Worm (Caenorhabditis elegans) whole organism, dauer: ENCODE data around the gene spe-18.

Source experiments
- unc-62 ChIP-seq: sonication (generic microtip); optimal IDR thresholded peaks from 2 replicates; lab custom pipeline; 2017; ENCODE audit warnings: missing biosample characterization, missing genetic modification reagents, missing genetic modification characterization

spe-18 gene

DNA sequence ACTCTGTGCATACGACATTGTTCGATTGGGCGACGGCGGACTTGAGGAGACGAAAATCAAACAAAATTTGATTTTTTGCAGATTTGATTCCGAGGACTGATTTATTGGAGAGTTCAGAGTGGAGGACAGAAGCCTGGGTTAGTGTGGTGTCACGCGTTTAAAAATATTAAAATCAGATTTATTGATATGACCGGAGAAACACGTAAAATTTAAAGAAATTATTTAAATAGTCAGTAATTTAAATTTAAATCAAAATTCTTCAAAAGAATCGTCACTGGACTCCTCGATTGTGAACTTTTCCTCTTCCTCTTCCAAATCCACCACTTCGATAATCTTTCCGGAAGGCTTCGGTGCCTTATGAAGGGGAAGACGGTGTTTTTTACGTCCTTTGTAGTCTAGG, at the start of gene spe-18:
TSS of gene spe-18 (minus strand) at position 101 of the 400 bp plus-strand sequence.
- no peak for TF ChIP-seq unc-62 (GFP tag; lab: Kevin White, UChicago)

DNA sequence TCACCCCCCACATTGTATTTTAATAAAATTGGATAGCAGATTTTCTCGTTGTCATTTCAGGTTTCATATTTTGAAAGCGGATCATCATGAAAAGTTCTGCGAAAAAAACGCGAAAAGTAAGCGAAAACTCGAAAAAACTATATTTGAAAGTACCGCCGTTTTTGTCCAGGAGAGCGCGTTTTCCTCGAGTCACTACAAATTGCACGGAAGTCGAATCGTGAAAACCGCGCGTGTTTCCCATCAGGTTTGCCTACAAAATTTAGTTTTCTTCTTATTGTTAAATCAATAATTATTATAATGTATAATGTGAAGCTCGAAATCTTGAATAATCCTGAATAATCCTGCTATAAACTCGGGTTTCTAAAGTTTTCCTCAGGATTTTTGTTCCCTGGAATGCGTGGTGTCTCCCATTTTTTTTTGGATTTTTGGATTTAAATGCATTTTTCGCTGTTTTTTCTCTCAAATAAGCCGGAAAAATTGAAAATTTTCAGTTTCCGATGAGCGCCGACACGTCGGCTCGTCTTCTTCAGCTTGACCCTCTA, 46.5 kb upstream of the spe-18 start, which contains the start of gene btf-1:
TSS of gene btf-1 (plus strand) at position 492 of the 542 bp plus-strand sequence.
- no peak for TF ChIP-seq unc-62 (GFP tag; lab: Kevin White, UChicago)

DNA sequence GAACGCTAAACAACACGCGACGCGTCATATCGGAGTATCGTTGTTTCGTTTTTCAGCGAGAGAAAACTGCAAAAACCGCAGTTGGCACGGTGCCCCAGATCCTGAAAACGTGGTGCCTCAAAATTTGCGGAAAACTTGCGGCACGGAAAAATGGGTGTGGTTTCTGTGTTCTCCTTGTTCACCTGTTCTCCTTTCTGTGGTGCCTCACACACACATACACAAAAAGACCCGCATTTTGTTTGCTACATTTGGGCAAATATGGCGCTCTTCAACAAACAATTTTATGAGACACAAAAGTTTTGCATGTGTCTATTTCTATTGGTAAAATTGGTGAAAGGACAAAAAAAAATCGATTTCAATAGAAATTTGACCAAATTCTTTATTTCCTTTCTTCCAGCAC, 45.6 kb upstream of the spe-18 start:
- no peak for TF ChIP-seq unc-62 (GFP tag; lab: Kevin White, UChicago)

DNA sequence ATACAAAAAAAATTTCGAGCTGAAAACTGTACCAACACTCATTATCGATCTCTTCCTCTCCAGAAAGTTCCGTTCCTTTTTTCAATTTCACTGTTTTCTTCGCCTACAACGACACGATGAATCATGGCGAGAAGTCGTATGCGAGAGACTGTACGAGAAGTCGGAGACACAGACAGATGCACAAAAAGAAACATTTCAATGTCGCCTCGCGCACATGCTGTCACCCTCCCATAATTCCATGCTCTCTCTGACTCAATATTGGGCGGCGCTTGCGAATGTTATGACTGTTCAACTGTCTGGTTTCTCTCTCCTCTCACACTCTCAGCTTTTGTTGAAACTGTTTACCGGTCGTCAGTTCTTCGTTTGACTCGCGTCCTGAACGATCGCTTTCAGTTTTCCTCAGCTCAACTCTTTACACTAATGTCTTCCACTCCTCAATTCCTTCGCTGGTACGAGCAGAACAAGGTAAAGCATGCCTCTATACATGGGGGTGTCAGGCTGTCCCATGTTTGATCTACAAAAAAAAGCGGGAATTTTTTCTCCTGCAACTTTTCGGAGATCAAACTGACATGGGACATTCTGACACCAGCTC, 43.6 kb upstream of the spe-18 start:
- no peak for TF ChIP-seq unc-62 (GFP tag; lab: Kevin White, UChicago)

DNA sequence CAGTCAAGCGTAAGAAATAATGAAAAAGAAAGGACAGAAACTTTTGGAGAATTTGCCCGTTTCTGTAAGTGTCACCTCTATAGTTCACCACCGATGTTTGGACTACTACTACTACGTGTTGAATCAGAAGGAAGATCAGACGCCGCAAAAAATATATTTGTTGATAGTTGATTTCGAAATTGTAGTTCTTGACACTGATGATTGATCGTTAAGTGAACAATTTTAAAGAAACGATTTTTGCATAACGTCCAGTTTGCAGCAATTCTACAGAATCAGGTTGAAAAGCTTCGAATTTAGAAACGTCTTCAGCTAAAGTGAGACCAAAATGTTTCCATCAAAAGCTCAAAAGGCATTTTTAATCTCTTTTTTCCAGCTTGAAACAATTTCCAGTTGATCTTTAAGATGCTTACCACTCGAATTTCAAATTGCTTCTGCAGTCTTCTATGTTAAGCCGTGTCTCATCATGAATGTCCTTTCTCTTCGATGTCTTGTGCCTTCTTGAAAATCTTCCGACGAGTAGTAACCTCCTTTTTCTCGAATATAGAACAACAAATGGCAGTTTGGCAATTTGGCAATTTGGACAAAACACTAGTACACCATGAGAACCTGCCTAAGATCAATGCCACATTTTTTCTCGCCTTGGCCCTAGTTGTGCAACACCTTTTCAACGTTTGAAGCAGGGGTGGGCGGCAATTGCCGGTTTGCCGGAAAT, 42.7 kb upstream of the spe-18 start:
- no peak for TF ChIP-seq unc-62 (GFP tag; lab: Kevin White, UChicago)

DNA sequence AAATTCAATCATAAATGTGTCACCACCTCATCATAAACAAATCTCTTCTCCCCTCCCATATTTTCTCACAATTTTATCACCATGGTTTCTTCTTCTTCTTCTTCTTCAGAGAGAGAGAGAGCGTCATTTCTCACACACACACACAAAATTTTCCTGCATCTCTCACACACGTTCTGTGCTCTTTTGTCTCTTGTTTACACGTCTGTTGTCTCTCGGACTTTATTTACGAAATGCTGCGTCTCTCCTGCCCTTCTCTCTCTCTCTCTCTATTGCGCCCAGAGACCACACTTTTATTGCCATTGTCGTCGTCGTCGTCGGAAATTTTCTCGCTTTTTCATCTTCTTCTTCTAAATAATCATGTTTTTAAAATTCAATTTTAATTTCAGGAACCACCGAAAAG, 42.0 kb upstream of the spe-18 start, which contains the start of gene lec-1:
TSS of gene lec-1 (plus strand) at position 387 of the 400 bp plus-strand sequence.
- no peak for TF ChIP-seq unc-62 (GFP tag; lab: Kevin White, UChicago)

DNA sequence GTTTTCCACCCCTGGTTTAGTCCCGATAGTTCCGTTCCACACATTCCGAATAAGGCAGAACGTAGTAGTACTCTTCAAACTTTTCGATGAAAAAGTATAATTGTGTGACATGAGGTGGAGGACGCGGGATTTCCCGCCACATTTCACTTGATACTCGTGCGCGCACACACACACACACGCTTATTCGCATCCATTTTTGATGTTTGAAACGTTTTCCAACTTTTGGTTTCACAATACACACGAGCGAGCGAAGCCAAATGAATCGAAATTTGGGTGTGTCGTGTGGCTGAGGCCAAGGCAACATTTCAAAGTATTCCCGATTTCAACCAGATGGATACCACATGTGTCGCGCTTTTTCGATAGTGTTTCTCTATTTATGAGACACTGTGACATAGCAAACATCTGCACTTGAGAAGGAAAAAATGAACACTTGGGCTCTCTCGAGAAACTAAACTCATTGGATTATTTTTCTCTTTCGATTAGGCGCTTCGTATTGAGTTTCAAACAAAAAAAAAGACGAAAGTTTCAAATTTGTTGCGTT, 40.4 kb upstream of the spe-18 start:
- no peak for TF ChIP-seq unc-62 (GFP tag; lab: Kevin White, UChicago)

DNA sequence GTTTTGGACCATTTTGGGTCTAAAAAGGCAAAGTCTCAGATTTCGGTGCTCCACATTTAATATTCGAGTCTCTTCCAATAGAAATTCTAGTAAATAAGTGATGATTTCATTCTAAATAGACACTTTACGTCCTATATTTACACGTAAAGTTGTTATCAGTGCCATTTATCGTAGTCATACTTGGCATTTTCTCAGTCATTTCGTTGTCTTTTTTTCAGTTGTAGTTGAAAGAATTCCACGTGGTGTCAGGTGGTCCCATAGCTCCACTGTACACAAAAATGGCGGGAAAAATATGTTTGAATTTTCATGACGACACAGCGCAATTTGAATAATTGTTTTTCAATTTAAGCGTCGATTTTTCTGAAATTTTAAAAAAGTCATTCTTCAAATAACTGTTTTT, 37.2 kb upstream of the spe-18 start:
- TF ChIP-seq unc-62 (GFP tag; lab: Kevin White, UChicago): no peak

DNA sequence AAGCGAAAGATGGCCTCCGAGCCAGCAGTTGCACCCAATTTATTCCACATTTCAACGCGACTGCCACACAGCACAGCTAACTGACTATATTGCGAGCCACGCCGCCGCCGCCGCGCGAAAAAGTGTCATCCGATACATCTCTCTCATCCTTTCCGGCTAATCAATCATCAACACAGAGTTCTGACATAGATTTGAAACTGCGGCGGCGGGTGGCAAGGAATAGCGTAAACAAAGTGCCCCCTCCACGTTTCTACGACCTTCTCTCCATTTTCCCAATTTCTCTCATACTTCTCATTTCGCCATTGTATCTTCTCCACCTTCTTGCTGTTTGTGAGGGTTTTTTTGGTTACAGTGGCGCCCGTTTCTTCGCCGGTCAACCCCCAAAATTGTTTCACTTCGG, 36.2 kb upstream of the spe-18 start:
- TF ChIP-seq unc-62 (GFP tag; lab: Kevin White, UChicago): no peak

DNA sequence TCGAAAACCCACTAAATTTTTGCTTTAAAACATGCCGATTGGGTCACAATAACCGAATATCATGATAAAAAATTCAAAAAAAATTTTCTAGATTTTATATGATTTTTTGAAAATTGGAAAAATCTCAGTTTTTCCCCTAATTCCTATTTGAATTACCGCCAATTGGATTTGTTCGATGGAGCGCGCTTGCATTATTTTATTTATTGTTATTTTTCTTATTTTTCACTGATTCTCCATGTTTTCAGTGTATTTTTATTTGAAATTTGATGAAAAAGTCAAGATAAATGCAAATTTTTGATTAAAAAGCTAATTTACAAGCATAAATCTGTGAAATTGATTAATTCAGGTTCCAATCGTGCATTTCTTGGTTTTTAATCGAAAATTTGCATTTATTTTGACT, 34.9 kb upstream of the spe-18 start:
- TF ChIP-seq unc-62 (GFP tag; lab: Kevin White, UChicago): no peak

DNA sequence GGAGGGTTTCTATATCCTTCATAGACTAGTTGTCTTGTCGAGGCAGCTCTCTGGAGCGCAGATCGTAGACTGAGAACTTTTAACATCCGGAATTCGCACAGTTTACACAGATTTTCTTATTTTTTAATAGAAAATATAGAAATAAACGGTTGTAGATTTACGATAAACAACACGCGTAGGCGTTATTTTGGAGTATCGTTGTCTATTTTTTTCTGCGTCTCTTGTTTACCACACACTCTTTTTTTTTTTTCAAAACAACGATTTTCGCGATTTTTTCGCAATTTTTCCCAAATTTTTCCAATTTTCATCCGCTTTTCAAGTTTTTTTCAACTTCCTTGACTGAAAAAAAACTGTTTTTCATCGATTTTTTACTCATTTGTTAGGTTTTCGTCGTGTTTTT, 34.0 kb upstream of the spe-18 start, which contains the start of gene mecr-1:
TSS of gene mecr-1 (minus strand) at position 127 of the 400 bp plus-strand sequence.
- no peak for TF ChIP-seq unc-62 (GFP tag; lab: Kevin White, UChicago)

DNA sequence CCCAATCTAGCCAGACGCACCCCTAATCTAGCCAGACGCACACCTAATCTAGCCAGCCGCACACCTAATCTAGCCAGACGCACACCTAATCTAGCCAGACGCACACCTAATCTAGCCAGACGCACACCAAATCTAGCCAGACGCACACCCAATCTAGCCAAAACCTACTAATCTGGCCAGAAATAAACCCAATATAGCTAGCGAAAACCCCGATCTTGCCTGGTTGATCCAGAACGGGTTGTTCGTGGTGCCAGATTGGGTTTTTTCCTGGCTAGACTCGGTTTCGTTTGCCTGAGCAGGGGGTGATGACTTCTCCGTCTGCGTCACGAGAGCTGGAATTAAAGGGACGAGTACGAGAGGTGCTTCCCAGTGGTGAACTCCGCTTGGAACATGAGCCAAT, 30.9 kb upstream of the spe-18 start, which contains the start of gene W09H1.3:
TSS of gene W09H1.3 (plus strand) at position 301 of the 400 bp plus-strand sequence.
- no peak for TF ChIP-seq unc-62 (GFP tag; lab: Kevin White, UChicago)

DNA sequence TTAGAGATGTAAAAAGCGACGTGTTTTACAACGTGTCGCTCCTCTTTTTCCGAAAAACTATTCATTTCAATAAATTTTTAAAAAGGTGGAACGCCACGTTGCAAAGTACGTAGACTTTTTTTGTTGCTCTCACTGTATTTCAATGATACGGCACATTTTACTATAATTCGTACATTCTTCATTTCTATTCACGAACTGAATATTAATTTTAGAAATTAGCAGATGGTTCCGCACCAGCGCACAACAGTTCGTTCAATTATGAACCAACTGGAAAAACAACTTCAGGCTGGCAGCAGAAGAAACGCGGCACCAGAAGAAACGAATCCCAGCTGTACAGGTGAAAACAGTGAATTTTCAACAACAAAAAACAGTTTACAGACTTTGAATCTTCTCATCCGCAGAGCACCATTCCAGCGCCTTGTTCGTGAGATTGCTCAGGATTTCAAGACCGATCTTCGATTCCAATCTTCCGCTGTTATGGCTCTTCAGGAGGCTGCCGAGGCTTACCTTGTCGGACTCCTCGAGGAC, 30.1 kb upstream of the spe-18 start, which contains the start of the genes W09H1.4 and his-73:
TSS of gene W09H1.4 (plus strand) at position 301 of the 528 bp plus-strand sequence.
TSS of gene his-73 (plus strand) at position 478 of the 528 bp plus-strand sequence.
- TF ChIP-seq unc-62 (GFP tag; lab: Kevin White, UChicago): no peak

DNA sequence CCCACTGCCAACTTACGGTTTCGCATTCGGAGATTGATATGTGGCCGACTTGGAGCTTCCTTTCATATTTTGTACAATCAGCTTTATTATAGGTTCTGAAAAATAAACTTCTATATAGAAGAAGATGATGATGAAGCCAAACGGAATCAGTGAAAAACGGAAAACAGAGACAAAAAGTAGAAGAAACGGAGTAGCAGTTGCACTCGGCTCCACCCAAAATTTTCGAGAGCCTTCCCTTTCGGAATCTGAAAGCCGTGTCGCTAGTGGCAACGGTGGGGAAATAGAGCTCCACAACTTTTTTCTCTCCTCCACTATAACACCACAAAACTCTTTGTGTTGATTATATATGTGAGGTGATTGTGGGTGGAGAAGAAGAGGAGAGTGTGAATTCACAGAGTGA, 28.3 kb upstream of the spe-18 start, which contains the start of gene W09H1.1:
TSS of gene W09H1.1 (minus strand) at position 101 of the 400 bp plus-strand sequence.
- no peak for TF ChIP-seq unc-62 (GFP tag; lab: Kevin White, UChicago)

DNA sequence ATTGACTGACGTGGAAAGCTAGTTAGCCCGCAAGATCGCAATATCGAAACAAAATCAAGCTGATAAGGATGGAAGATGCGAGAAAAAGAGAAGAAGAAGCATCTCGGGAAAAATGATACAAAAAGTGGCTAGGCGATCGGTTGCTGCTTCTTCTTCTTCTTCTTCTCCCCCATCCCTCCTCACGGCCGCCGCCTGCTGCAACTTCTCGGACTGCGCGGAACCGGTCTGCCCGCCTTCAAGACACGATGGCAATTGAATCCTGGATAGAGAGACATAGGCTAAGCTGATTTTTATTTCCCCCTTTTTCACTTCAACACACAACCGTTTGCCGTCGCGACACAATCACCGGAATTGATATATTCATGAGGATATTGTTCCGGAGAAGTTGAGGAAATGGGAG, 21.2 kb upstream of the spe-18 start:
- no peak for TF ChIP-seq unc-62 (GFP tag; lab: Kevin White, UChicago)

DNA sequence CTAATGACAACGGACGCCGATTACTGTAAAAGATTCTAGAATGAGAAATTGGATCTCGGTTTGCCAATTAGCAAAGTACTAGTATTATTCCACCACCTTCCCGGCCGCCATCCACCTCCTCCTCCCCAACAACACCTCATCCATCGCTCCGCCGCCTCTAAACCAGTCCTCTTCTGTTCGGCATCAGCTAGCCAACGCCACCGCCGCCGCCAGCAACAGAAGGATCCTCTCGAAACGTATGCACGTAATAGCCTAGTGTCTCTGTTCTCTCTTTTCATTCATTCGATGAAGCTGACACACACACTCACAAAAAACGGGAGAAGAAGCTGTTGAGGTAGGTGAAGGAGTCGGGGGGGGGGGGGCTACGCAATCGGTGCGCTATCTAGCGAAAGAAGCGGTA, 17.5 kb upstream of the spe-18 start:
- TF ChIP-seq unc-62 (GFP tag; lab: Kevin White, UChicago): no peak
